Fruit fly (Drosophila melanogaster) Kc167 (cell line): ENCODE data around the gene CG11977.

Experiments used
- Myc ChIP-seq: fragments of >200 bp; optimal IDR thresholded peaks from 2 replicates; lab custom pipeline; 2017; ENCODE audit warnings: missing external identifiers
- Sin3A ChIP-seq: fragments of >200 bp; optimal IDR thresholded peaks from 2 replicates; lab custom pipeline; 2018; ENCODE audit warnings: missing external identifiers
- h ChIP-seq: fragments of >200 bp; optimal IDR thresholded peaks from 3 replicates; lab custom pipeline; 2018; ENCODE audit warnings: missing external identifiers
- insv ChIP-seq: fragments of >200 bp; optimal IDR thresholded peaks from 3 replicates; lab custom pipeline; 2018; ENCODE audit warnings: missing external identifiers
- psq ChIP-seq: fragments of >200 bp; optimal IDR thresholded peaks from 2 replicates; lab custom pipeline; 2017; ENCODE audit warnings: missing external identifiers
- ttk ChIP-seq: sonication (Bioruptor generic); optimal IDR thresholded peaks from 2 replicates; lab custom pipeline; 2017; ENCODE audit warnings: missing external identifiers

- TF ChIP-seq h (lab: Kevin White, UChicago) = no peak
- no peak for TF ChIP-seq Myc (lab: Kevin White, UChicago)
- no peak for TF ChIP-seq psq
- TF ChIP-seq ttk (lab: Kevin White, UChicago) = no peak
- no peak for TF ChIP-seq insv (lab: Kevin White, UChicago)
- TF ChIP-seq Sin3A (lab: Kevin White, UChicago) = no peak
Measured at dm6 chr3R:8960329-8960728, 37.2 kb upstream of the CG11977 start.
